Worm (Caenorhabditis elegans) whole organism, L1 larva: ENCODE data around the gene gcy-27.

Source experiments
- F16B12.6 ChIP-seq: fragments of 150-350 bp; optimal IDR thresholded peaks from 2 replicates; lab custom pipeline; 2014; ENCODE audit warnings: missing biosample characterization, missing genetic modification characterization
- aha-1 ChIP-seq: fragments of 150-350 bp; optimal IDR thresholded peaks from 2 replicates; lab custom pipeline; 2014; ENCODE audit warnings: missing biosample characterization, missing genetic modification characterization
- elt-3 ChIP-seq, 6 experiments: fragments of 150-350 bp in 1 of 6; sonication (generic microtip); optimal IDR thresholded peaks; 2 replicates each; lab custom pipeline; 2017 to 2018; ENCODE audit warnings: missing biosample characterization in 6 of 6, missing genetic modification characterization in 6 of 6, inconsistent platforms in 1 of 6
- fos-1 ChIP-seq: fragments of 150-350 bp; optimal IDR thresholded peaks from 2 replicates; lab custom pipeline; 2014; ENCODE audit warnings: missing biosample characterization, missing genetic modification characterization
- nhr-28 ChIP-seq: fragments of 150-350 bp; optimal IDR thresholded peaks from 2 replicates; lab custom pipeline; 2014; ENCODE audit warnings: missing biosample characterization, missing genetic modification characterization

ce11 chrIV:17435228-17435627 is 1.2 kb downstream of the gcy-27 start:
- TF ChIP-seq nhr-28 (tag; lab: Kevin White, UChicago) (no peak), F16B12.6 (tag; lab: Kevin White, UChicago) (no peak), elt-3 (tag; optimal IDR thresholded peaks at IDR 0.05; lab: Kevin White, UChicago) (no peak), fos-1 (tag; lab: Kevin White, UChicago) (no peak), aha-1 (tag; lab: Kevin White, UChicago) (no peak)
